Fruit fly (Drosophila melanogaster) whole organism, embryonic: ENCODE data around the gene CG42554.

Experiments
- Abd-B ChIP-seq: fragments of 200-800 bp; sonication (Bioruptor generic); optimal IDR thresholded peaks from 2 replicates; lab custom pipeline; 2018; ENCODE audit warnings: missing biosample characterization, mild to moderate bottlenecking, missing genetic modification characterization, moderate library complexity
- Atf3 ChIP-seq: fragments of 200-800 bp; sonication (Bioruptor generic); optimal IDR thresholded peaks from 3 replicates; lab custom pipeline; 2016; ENCODE audit warnings: missing biosample characterization, missing genetic modification characterization
- BEAF-32 ChIP-seq: fragments of 200-800 bp; sonication (Bioruptor generic); optimal IDR thresholded peaks from 3 replicates; lab custom pipeline; 2017; ENCODE audit warnings: missing biosample characterization, missing genetic modification characterization, mild to moderate bottlenecking, moderate library complexity, missing genetic modification reagents
- CG10147 ChIP-seq: fragments of 200-800 bp; sonication (Bioruptor generic); optimal IDR thresholded peaks from 2 replicates; lab custom pipeline; 2019; ENCODE audit warnings: missing biosample characterization, mild to moderate bottlenecking, missing genetic modification characterization, moderate library complexity
- CG10959 ChIP-seq: fragments of 200-800 bp; sonication (Bioruptor generic); IDR thresholded peaks from 2 replicates; pipeline ENCODE4 v1.3.6; 2022; ENCODE audit warnings: missing biosample characterization, missing genetic modification characterization
- CG11085 ChIP-seq: fragments of 200-800 bp; sonication (Bioruptor generic); IDR thresholded peaks from 2 replicates; pipeline ENCODE4 v1.3.6; 2022; ENCODE audit warnings: missing biosample characterization, missing genetic modification characterization
- CG11093 ChIP-seq: fragments of 200-800 bp; sonication (Bioruptor generic); IDR thresholded peaks from 3 replicates; pipeline ENCODE4 v1.3.6; 2022; ENCODE audit warnings: missing biosample characterization, missing genetic modification characterization
- CG11247 ChIP-seq: fragments of 200-800 bp; sonication (Bioruptor generic); IDR thresholded peaks from 2 replicates; pipeline ENCODE4 v1.3.6; 2022; ENCODE audit warnings: missing biosample characterization, missing genetic modification characterization
- CG11696 ChIP-seq: fragments of 200-800 bp; sonication (Bioruptor generic); IDR thresholded peaks from 2 replicates; pipeline ENCODE4 v1.3.6; 2022; ENCODE audit warnings: missing biosample characterization, missing genetic modification characterization
- CG12299 ChIP-seq: fragments of 200-800 bp; sonication (Bioruptor generic); optimal IDR thresholded peaks from 2 replicates; lab custom pipeline; 2018; ENCODE audit warnings: missing biosample characterization, mild to moderate bottlenecking, missing genetic modification characterization
- CG12769 ChIP-seq: fragments of 200-800 bp; sonication (Bioruptor generic); optimal IDR thresholded peaks from 2 replicates; lab custom pipeline; 2019; ENCODE audit warnings: missing biosample characterization, mild to moderate bottlenecking, missing genetic modification characterization, moderate library complexity
- CG13775 ChIP-seq: fragments of 200-800 bp; sonication (Bioruptor generic); optimal IDR thresholded peaks from 3 replicates; lab custom pipeline; 2017; ENCODE audit warnings: missing biosample characterization, mild to moderate bottlenecking, missing genetic modification characterization
- CG13894 ChIP-seq: fragments of 200-800 bp; sonication (Bioruptor generic); optimal IDR thresholded peaks from 3 replicates; lab custom pipeline; 2018; ENCODE audit warnings: missing biosample characterization, mild to moderate bottlenecking, missing genetic modification characterization, moderate library complexity
- CG14860 ChIP-seq: fragments of 200-800 bp; sonication (Bioruptor generic); IDR thresholded peaks from 3 replicates; pipeline ENCODE4 v1.3.6; 2022; ENCODE audit warnings: missing biosample characterization, missing genetic modification characterization; ENCODE audit not compliant: partially characterized antibody
- CG1647 ChIP-seq: fragments of 200-800 bp; sonication (Bioruptor generic); optimal IDR thresholded peaks from 3 replicates; lab custom pipeline; 2016; ENCODE audit warnings: missing biosample characterization, missing genetic modification characterization
- CG30431 ChIP-seq: fragments of 200-800 bp; sonication (Bioruptor generic); optimal IDR thresholded peaks from 2 replicates; lab custom pipeline; 2017; ENCODE audit warnings: missing biosample characterization, missing genetic modification characterization
- CG33213 ChIP-seq: fragments of 200-800 bp; sonication (Bioruptor generic); optimal IDR thresholded peaks from 3 replicates; lab custom pipeline; 2016; ENCODE audit warnings: missing biosample characterization, missing genetic modification characterization
- CG3726 ChIP-seq: fragments of 200-800 bp; sonication (Bioruptor generic); IDR thresholded peaks from 3 replicates; pipeline ENCODE4, ENCODE4 v1.3.6; 2022; ENCODE audit warnings: missing biosample characterization, missing genetic modification characterization
- CG6765 ChIP-seq: fragments of 200-800 bp; sonication (Bioruptor generic); optimal IDR thresholded peaks from 3 replicates; lab custom pipeline; 2017; ENCODE audit warnings: missing biosample characterization, mild to moderate bottlenecking, missing genetic modification characterization
- CG6791 ChIP-seq: fragments of 200-800 bp; sonication (Bioruptor generic); IDR thresholded peaks from 3 replicates; pipeline ENCODE4 v1.3.6; 2022; ENCODE audit warnings: missing biosample characterization, missing genetic modification characterization; ENCODE audit not compliant: partially characterized antibody
- CG7372 ChIP-seq: fragments of 200-800 bp; sonication (Bioruptor generic); IDR thresholded peaks from 2 replicates; pipeline ENCODE4 v1.3.6; 2022; ENCODE audit warnings: missing biosample characterization, missing genetic modification characterization
- CG7839 ChIP-seq: fragments of 200-800 bp; sonication (Bioruptor generic); optimal IDR thresholded peaks from 3 replicates; lab custom pipeline; 2018; ENCODE audit warnings: missing biosample characterization, mild to moderate bottlenecking, missing genetic modification characterization, moderate library complexity
- CG8089 ChIP-seq: fragments of 200-800 bp; sonication (Bioruptor generic); optimal IDR thresholded peaks from 3 replicates; lab custom pipeline; 2016; ENCODE audit warnings: missing biosample characterization, missing genetic modification characterization
- CG8388 ChIP-seq: fragments of 200-800 bp; sonication (Bioruptor generic); optimal IDR thresholded peaks from 2 replicates; lab custom pipeline; 2019; ENCODE audit warnings: missing biosample characterization, mild to moderate bottlenecking, missing genetic modification characterization, moderate library complexity
- CG9727 ChIP-seq: fragments of 200-800 bp; sonication (Bioruptor generic); optimal IDR thresholded peaks from 3 replicates; lab custom pipeline; 2017; ENCODE audit warnings: missing biosample characterization, mild to moderate bottlenecking, missing genetic modification characterization
- CrebB ChIP-seq: fragments of 200-800 bp; sonication (Bioruptor generic); optimal IDR thresholded peaks from 3 replicates; lab custom pipeline; 2018; ENCODE audit warnings: missing biosample characterization, mild to moderate bottlenecking, missing genetic modification characterization
- Doc3 ChIP-seq: fragments of 200-800 bp; sonication (Bioruptor generic); IDR thresholded peaks from 3 replicates; pipeline ENCODE4 v1.3.6; 2022; ENCODE audit warnings: missing biosample characterization, missing genetic modification characterization; ENCODE audit not compliant: partially characterized antibody
- Ets97D ChIP-seq: fragments of 200-800 bp; sonication (Bioruptor generic); optimal IDR thresholded peaks from 3 replicates; lab custom pipeline; 2016; ENCODE audit warnings: missing biosample characterization, missing genetic modification characterization
- H2.0 ChIP-seq: fragments of 200-800 bp; sonication (Bioruptor generic); IDR thresholded peaks from 2 replicates; pipeline ENCODE4 v1.3.6; 2022; ENCODE audit warnings: missing biosample characterization, missing genetic modification characterization
- Meics ChIP-seq: fragments of 200-800 bp; sonication (Bioruptor generic); optimal IDR thresholded peaks from 2 replicates; lab custom pipeline; 2017; ENCODE audit warnings: missing biosample characterization, mild to moderate bottlenecking, missing genetic modification characterization
- NC2α ChIP-seq: fragments of 200-800 bp; sonication (Bioruptor generic); optimal IDR thresholded peaks from 2 replicates; lab custom pipeline; 2016; ENCODE audit warnings: missing biosample characterization, missing genetic modification characterization
- NfI ChIP-seq: fragments of 200-800 bp; sonication (Bioruptor generic); optimal IDR thresholded peaks from 3 replicates; lab custom pipeline; 2018; ENCODE audit warnings: missing biosample characterization, mild to moderate bottlenecking, missing genetic modification characterization, moderate library complexity
- Oli ChIP-seq: fragments of 200-800 bp; sonication (Bioruptor generic); optimal IDR thresholded peaks from 2 replicates; lab custom pipeline; 2018; ENCODE audit warnings: missing biosample characterization, mild to moderate bottlenecking, missing genetic modification characterization, moderate library complexity
- Side ChIP-seq: fragments of 200-800 bp; sonication (Bioruptor generic); optimal IDR thresholded peaks from 2 replicates; lab custom pipeline; 2016; ENCODE audit warnings: missing biosample characterization, missing genetic modification characterization
- ab ChIP-seq: fragments of 200-800 bp; sonication (Bioruptor generic); optimal IDR thresholded peaks from 2 replicates; lab custom pipeline; 2016; ENCODE audit warnings: missing biosample characterization, missing genetic modification characterization
- abd-A ChIP-seq: fragments of 200-800 bp; sonication (Bioruptor generic); optimal IDR thresholded peaks from 3 replicates; lab custom pipeline; 2019; ENCODE audit warnings: missing biosample characterization, mild to moderate bottlenecking, missing genetic modification characterization, moderate library complexity
- bab2 ChIP-seq: fragments of 200-800 bp; sonication (Bioruptor generic); optimal IDR thresholded peaks from 2 replicates; lab custom pipeline; 2016; ENCODE audit warnings: missing biosample characterization, missing genetic modification characterization
- fu2 ChIP-seq: fragments of 200-800 bp; sonication (Bioruptor generic); optimal IDR thresholded peaks from 2 replicates; lab custom pipeline; 2016; ENCODE audit warnings: missing biosample characterization, missing genetic modification characterization
- gsb ChIP-seq: fragments of 200-800 bp; sonication (Bioruptor generic); IDR thresholded peaks from 2 replicates; pipeline ENCODE4 v1.3.6; 2022; ENCODE audit warnings: missing biosample characterization, missing genetic modification characterization
- klu ChIP-seq: fragments of 200-800 bp; sonication (Bioruptor generic); IDR thresholded peaks from 2 replicates; pipeline ENCODE4 v1.3.6; 2022; ENCODE audit warnings: missing biosample characterization, missing genetic modification characterization
- kni ChIP-seq: fragments of 200-800 bp; sonication (Bioruptor generic); optimal IDR thresholded peaks from 3 replicates; lab custom pipeline; 2017; ENCODE audit warnings: mild to moderate bottlenecking, missing biosample characterization, missing genetic modification reagents, missing genetic modification characterization
- luna ChIP-seq: fragments of 200-800 bp; sonication (Bioruptor generic); optimal IDR thresholded peaks from 2 replicates; lab custom pipeline; 2016; ENCODE audit warnings: missing biosample characterization, missing genetic modification characterization
- nau ChIP-seq: fragments of 200-800 bp; sonication (Bioruptor generic); optimal IDR thresholded peaks from 3 replicates; lab custom pipeline; 2017; ENCODE audit warnings: missing biosample characterization, mild to moderate bottlenecking, missing genetic modification characterization, missing genetic modification reagents
- pfk ChIP-seq: fragments of 200-800 bp; sonication (Bioruptor generic); optimal IDR thresholded peaks from 2 replicates; lab custom pipeline; 2018; ENCODE audit warnings: missing biosample characterization, mild to moderate bottlenecking, missing genetic modification characterization, moderate library complexity
- pum ChIP-seq: fragments of 200-800 bp; sonication (Bioruptor generic); optimal IDR thresholded peaks from 2 replicates; lab custom pipeline; 2016; ENCODE audit warnings: missing biosample characterization, missing genetic modification characterization
- sob ChIP-seq: fragments of 200-800 bp; sonication (Bioruptor generic); IDR thresholded peaks from 2 replicates; pipeline ENCODE4 v1.3.6; 2022; ENCODE audit warnings: missing biosample characterization, missing genetic modification characterization
- stc ChIP-seq: fragments of 200-800 bp; sonication (Bioruptor generic); IDR thresholded peaks from 2 replicates; pipeline ENCODE4 v1.3.6; 2022; ENCODE audit warnings: missing biosample characterization, missing genetic modification characterization
- ttk ChIP-seq: fragments of 200-800 bp; sonication (Bioruptor generic); IDR thresholded peaks from 2 replicates; pipeline ENCODE4 v2.1.2; 2022; ENCODE audit warnings: missing biosample characterization, missing genetic modification characterization

The CG42554 gene

dm6 chr3L:819297-819886 is 16.1 kb upstream of the CG42554 start (continued):
- TF ChIP-seq pum (GFP tag; lab: Kevin White, UChicago), result peak; percentile 87
- TF ChIP-seq CG11085, result peak; percentile 83
- TF ChIP-seq Doc3, result no peak
- peak; percentile 56 for TF ChIP-seq CG13775 (GFP tag; lab: Kevin White, UChicago)
- TF ChIP-seq abd-A (tag; lab: Kevin White, UChicago), result peak; percentile 77
- peak; percentile 54 for TF ChIP-seq Ets97D (GFP tag; lab: Kevin White, UChicago)
- peak; percentile 88 for TF ChIP-seq CG33213
- TF ChIP-seq CG6765, result peak; percentile 74
- TF ChIP-seq NfI (GFP tag; lab: Kevin White, UChicago), result peak; percentile 86
- peak; percentile 85 for TF ChIP-seq CrebB (tag; lab: Kevin White, UChicago)
- peak; percentile 93 for TF ChIP-seq H2.0 (GFP tag; lab: Robert Waterston, UW)
- TF ChIP-seq CG14860 (GFP tag; lab: Robert Waterston, UW), result no peak
- no peak for TF ChIP-seq CG6791 (GFP tag; lab: Robert Waterston, UW)
- TF ChIP-seq ttk, result peak; percentile 95
- peak; percentile 88 for TF ChIP-seq CG11696 (GFP tag; lab: Robert Waterston, UW)
- TF ChIP-seq luna, result no peak
- peak; percentile 86 for TF ChIP-seq CG11093 (GFP tag; lab: Robert Waterston, UW)
- TF ChIP-seq CG1647 (GFP tag; lab: Kevin White, UChicago), result peak; percentile 83
- peak; percentile 88 for TF ChIP-seq Oli (tag; lab: Kevin White, UChicago)
- TF ChIP-seq CG10959, result peak; percentile 57; the same call in 1 of the 2 replicates
- TF ChIP-seq CG8089, result peak; percentile 84
- peak; percentile 89 for TF ChIP-seq gsb
- peak; percentile 91 for TF ChIP-seq CG7839 (tag; lab: Kevin White, UChicago)
- peak; percentile 81 for TF ChIP-seq Abd-B
- peak; percentile 83 for TF ChIP-seq klu (GFP tag; lab: Robert Waterston, UW)
- peak; percentile 62 for TF ChIP-seq NC2α (GFP tag; lab: Kevin White, UChicago)
- peak; percentile 68 for TF ChIP-seq CG9727
- no peak for TF ChIP-seq BEAF-32
- peak; percentile 85 for TF ChIP-seq Meics (GFP tag; lab: Kevin White, UChicago)
- peak; percentile 71 for TF ChIP-seq kni (GFP tag; lab: Kevin White, UChicago)
- peak; percentile 94 for TF ChIP-seq stc (GFP tag; lab: Robert Waterston, UW)
- TF ChIP-seq Atf3 (GFP tag; lab: Kevin White, UChicago), result peak; percentile 78
- TF ChIP-seq CG30431 (GFP tag; lab: Kevin White, UChicago), result peak; percentile 76
- TF ChIP-seq CG12769, result peak; percentile 96
- TF ChIP-seq CG7372 (GFP tag; lab: Robert Waterston, UW), result peak; percentile 92
- peak; percentile 91 for TF ChIP-seq ab (GFP tag; lab: Kevin White, UChicago)
- TF ChIP-seq pfk (GFP tag; lab: Kevin White, UChicago), result no peak
- TF ChIP-seq CG13894 (tag; lab: Kevin White, UChicago), result peak; percentile 87
- peak; percentile 59 for TF ChIP-seq CG12299 (tag; lab: Kevin White, UChicago)
- peak; percentile 84 for TF ChIP-seq Side
- TF ChIP-seq bab2 (GFP tag; lab: Kevin White, UChicago), result peak; percentile 86
- TF ChIP-seq nau, result peak; percentile 64
- peak; percentile 69 for TF ChIP-seq CG10147
- peak; percentile 87 for TF ChIP-seq CG3726 (GFP tag; lab: Robert Waterston, UW)
- peak; percentile 92 for TF ChIP-seq sob (GFP tag; lab: Robert Waterston, UW)
- TF ChIP-seq fu2 (GFP tag; lab: Kevin White, UChicago), result peak; percentile 65
- TF ChIP-seq CG11247 (GFP tag; lab: Robert Waterston, UW), result peak; percentile 91
- peak; percentile 82 for TF ChIP-seq CG8388 (GFP tag; lab: Kevin White, UChicago)
